Fruit fly (Drosophila melanogaster): Measurements from ENCODE around the gene prg.

The prg gene

DNA sequence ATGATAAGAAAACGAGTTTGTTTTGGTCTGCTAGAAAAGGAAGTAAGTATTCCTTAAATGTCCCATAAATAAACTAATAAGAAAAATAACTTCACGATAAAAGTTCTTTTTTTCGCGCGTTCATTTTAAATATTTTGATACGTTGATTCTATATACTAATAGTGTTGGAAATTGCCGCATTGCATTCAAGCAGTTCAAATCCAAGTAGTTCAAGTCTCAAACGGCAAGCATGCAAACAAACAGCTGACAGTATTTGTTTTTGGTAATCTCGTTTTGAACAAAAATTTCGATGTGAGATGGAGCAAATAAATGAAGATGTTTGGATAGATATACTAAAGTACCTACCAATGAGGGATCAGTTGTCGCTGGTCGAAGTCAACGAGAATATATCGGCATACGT, 24.4 kb downstream of the prg start, which contains the start of gene CG13088:
Gene CG13088, plus strand, starts transcription at position 247 of the 400 bp plus-strand sequence.
- TF ChIP-seq Jra (GFP tag; optimal IDR thresholded peaks at IDR 0.05) (peak; percentile 22), br (GFP tag; optimal IDR thresholded peaks at IDR 0.05) (peak; percentile 4), dsf (GFP tag; optimal IDR thresholded peaks at IDR 0.05; ENCODE audit: borderline replicate concordance) (peak; percentile 56), N (GFP tag; optimal IDR thresholded peaks at IDR 0.05) (peak; percentile 39), fru (GFP tag; optimal IDR thresholded peaks at IDR 0.05) (peak; percentile 14), Hnf4 (GFP tag; optimal IDR thresholded peaks at IDR 0.05) (peak; percentile 67), Mio (GFP tag; optimal IDR thresholded peaks at IDR 0.05) (no peak), jim (GFP tag; optimal IDR thresholded peaks at IDR 0.05) (no peak), h (GFP tag; optimal IDR thresholded peaks at IDR 0.05) (peak; percentile 56), HLH106 (tag; optimal IDR thresholded peaks at IDR 0.05) (no peak), Dif (GFP tag; optimal IDR thresholded peaks at IDR 0.05; ENCODE audit: partially characterized antibody) (peak; percentile 28), CG32264 (GFP tag; optimal IDR thresholded peaks at IDR 0.05) (peak; percentile 4), dmrt93B (GFP tag; optimal IDR thresholded peaks at IDR 0.05) (no peak), Hr83 (GFP tag; optimal IDR thresholded peaks at IDR 0.05; ENCODE audit: poor library complexity, severe bottlenecking) (peak; percentile 74)

- TF ChIP-seq Hr78 (GFP tag; optimal IDR thresholded peaks at IDR 0.05), result no peak
- no peak for TF ChIP-seq woc (GFP tag; optimal IDR thresholded peaks at IDR 0.05)
- TF ChIP-seq fru (GFP tag; optimal IDR thresholded peaks at IDR 0.05), result no peak
- no peak for TF ChIP-seq ey (GFP tag; optimal IDR thresholded peaks at IDR 0.05)
- no peak for TF ChIP-seq jim (GFP tag; optimal IDR thresholded peaks at IDR 0.05)
Measured at dm6 chr2L:8490439-8490838, 26.2 kb downstream of the prg start, which contains the start of gene CG43400. CG43400 (plus strand) TSS chr2L:8490739.

DNA sequence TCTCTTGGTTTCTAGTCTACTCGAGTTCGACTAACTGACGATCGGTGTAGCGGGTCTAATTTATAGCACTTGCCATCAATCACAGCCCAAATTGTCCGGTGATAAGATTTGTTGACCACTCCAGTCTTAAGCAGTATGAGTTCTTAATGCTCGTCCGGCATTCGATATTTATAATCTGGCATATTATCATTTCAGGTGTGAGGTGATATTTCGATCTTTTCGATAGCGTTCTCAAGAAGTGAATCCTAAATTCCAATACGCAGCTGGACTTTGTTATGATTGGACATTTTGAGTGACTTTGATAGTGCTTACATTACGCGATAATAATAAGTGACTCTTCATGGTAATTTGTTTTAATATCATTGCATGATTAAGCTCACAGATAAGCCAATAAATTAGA, 32.0 kb downstream of the prg start, which contains the start of gene Bace:
Gene Bace, minus strand, starts transcription at position 39 of the 400 bp plus-strand sequence.
- TF ChIP-seq brk (GFP tag; optimal IDR thresholded peaks at IDR 0.05), result no peak
- no peak for TF ChIP-seq CG9705 (GFP tag; optimal IDR thresholded peaks at IDR 0.05)
- TF ChIP-seq Hr83 (GFP tag; optimal IDR thresholded peaks at IDR 0.05; ENCODE audit: poor library complexity, severe bottlenecking), result no peak
- TF ChIP-seq psq (GFP tag; optimal IDR thresholded peaks at IDR 0.05), result no peak
- no peak for TF ChIP-seq Jra (GFP tag; optimal IDR thresholded peaks at IDR 0.05)
- TF ChIP-seq usp (GFP tag; optimal IDR thresholded peaks at IDR 0.05), result no peak
- TF ChIP-seq HLH106 (tag; optimal IDR thresholded peaks at IDR 0.05), result no peak
- no peak for TF ChIP-seq lola (GFP tag; optimal IDR thresholded peaks at IDR 0.05)
- TF ChIP-seq Vsx2 (GFP tag; optimal IDR thresholded peaks at IDR 0.05; ENCODE audit: partially characterized antibody), result no peak
- TF ChIP-seq h (GFP tag; optimal IDR thresholded peaks at IDR 0.05), result no peak
- TF ChIP-seq tai (GFP tag; optimal IDR thresholded peaks at IDR 0.05), result no peak
- TF ChIP-seq Dif (GFP tag; optimal IDR thresholded peaks at IDR 0.05; ENCODE audit: partially characterized antibody), result no peak
- no peak for TF ChIP-seq Abd-B (GFP tag; optimal IDR thresholded peaks at IDR 0.05)
- TF ChIP-seq Dfd (GFP tag; optimal IDR thresholded peaks at IDR 0.05), result no peak
- TF ChIP-seq br (GFP tag; optimal IDR thresholded peaks at IDR 0.05), result no peak
- no peak for TF ChIP-seq CrebA (GFP tag; optimal IDR thresholded peaks at IDR 0.05; ENCODE audit: borderline replicate concordance)

DNA sequence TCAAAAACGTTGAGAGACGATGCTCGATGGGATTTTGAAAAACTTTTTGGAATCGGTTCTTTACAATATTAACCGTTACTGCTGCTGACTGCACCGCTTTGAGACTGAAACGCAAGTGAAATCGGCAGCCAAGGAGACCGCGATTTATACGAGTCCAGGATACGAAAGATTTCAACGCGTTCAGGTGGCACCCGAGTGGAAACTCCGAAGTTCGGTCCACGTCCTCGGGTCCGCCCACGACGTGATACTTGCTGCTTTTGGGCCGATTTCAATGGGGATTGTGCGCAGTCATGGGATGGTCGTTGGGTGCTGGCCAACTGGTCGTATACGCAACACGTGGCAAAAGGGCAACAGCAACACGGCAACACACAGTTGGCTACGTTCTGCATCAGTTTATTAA, 42.4 kb downstream of the prg start, which contains the start of gene Dh31:
Gene Dh31, minus strand, starts transcription at position 117 of the 400 bp plus-strand sequence.
- no peak for TF ChIP-seq dsf (GFP tag; optimal IDR thresholded peaks at IDR 0.05; ENCODE audit: borderline replicate concordance)
- TF ChIP-seq Sp1 (GFP tag; optimal IDR thresholded peaks at IDR 0.05), result no peak
- no peak for TF ChIP-seq pan (optimal IDR thresholded peaks at IDR 0.05)
- TF ChIP-seq woc (GFP tag; optimal IDR thresholded peaks at IDR 0.05), result no peak
- no peak for TF ChIP-seq jim (GFP tag; optimal IDR thresholded peaks at IDR 0.05)
- TF ChIP-seq brk (GFP tag; optimal IDR thresholded peaks at IDR 0.05), result no peak
- no peak for TF ChIP-seq psq (GFP tag; optimal IDR thresholded peaks at IDR 0.05)

DNA sequence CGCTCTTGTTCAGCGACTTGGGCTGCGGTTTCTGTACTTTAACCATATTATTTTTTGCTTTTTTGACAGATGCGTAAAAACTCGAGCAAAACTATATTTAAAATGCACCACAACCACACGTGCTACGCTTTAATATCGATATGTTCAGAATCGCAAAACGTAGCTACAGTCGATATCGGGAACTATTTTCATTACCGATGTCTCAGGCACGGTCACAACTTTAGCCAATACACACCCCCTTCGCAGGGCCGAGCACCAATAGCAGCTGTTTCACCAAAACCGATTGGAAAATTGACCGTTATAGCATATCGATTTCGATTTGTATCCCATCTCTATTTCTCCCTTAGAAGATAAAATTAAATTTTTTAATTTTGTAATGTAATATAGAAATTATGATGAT, 47.4 kb downstream of the prg start, which contains the start of gene CG13096:
Gene CG13096, minus strand, starts transcription at position 144 of the 400 bp plus-strand sequence.
- TF ChIP-seq Jra (GFP tag; optimal IDR thresholded peaks at IDR 0.05) (no peak), Myc (optimal IDR thresholded peaks at IDR 0.05) (peak; percentile 74), sv (GFP tag; optimal IDR thresholded peaks at IDR 0.05) (peak; percentile 7), HLH106 (tag; optimal IDR thresholded peaks at IDR 0.05) (no peak)

All from whole organism, wandering third instar larva.